Worm (Caenorhabditis elegans) whole organism, dauer: ENCODE measurements around the gene D2063.1.

Source experiments
- unc-62 ChIP-seq: sonication (generic microtip); optimal IDR thresholded peaks from 2 replicates; lab custom pipeline; 2017; ENCODE audit warnings: missing biosample characterization, missing genetic modification reagents, missing genetic modification characterization

The D2063.1 gene

ce11 chrV:4371309-4371933 lies 44.5 kb downstream of the D2063.1 start, which contains the start of the genes gmpr-1 and fipp-1:
gmpr-1 (minus strand) TSS chrV:4371383.
fipp-1 (plus strand) TSS chrV:4371807.
- no peak for TF ChIP-seq unc-62 (GFP tag; lab: Kevin White, UChicago)

- TF ChIP-seq unc-62 (GFP tag; lab: Kevin White, UChicago), result no peak
These were observed 46.1 kb downstream of the D2063.1 start for ce11 chrV:4372986-4373385.

- TF ChIP-seq unc-62 (GFP tag; lab: Kevin White, UChicago), result no peak
These were observed 46.7 kb downstream of the D2063.1 start for ce11 chrV:4373656-4374055.

- TF ChIP-seq unc-62 (GFP tag; lab: Kevin White, UChicago), result no peak
These were observed 47.7 kb downstream of the D2063.1 start, which contains the start of gene neg-1 for ce11 chrV:4374625-4375024. neg-1 (minus strand) TSS chrV:4374874.

ce11 chrV:4375807-4376564 lies 49.1 kb downstream of the D2063.1 start, which contains the start of gene F32D1.7:
F32D1.7 (minus strand) TSS chrV:4376173.
- no peak for TF ChIP-seq unc-62 (GFP tag; lab: Kevin White, UChicago)

ce11 chrV:4377622-4378021 lies 50.7 kb downstream of the D2063.1 start, which contains the start of gene F32D1.8:
F32D1.8 (minus strand) TSS chrV:4377722.
- TF ChIP-seq unc-62 (GFP tag; lab: Kevin White, UChicago), result no peak
